Worm (Caenorhabditis elegans) whole organism, L4 larva: ENCODE results near the gene T19C4.5.

Experiments
- D1046.2 ChIP-seq: fragments of 200-800 bp; sonication (Bioruptor generic); IDR thresholded peaks from 2 replicates; pipeline ENCODE4 v1.3.6; 2022; ENCODE audit warnings: missing genetic modification characterization, missing compliant biosample characterization
- ceh-28 ChIP-seq: fragments of 150-350 bp; optimal IDR thresholded peaks from 2 replicates; lab custom pipeline; 2014; ENCODE audit warnings: missing biosample characterization, missing genetic modification reagents, missing genetic modification characterization
- lin-29 ChIP-seq: fragments of 200-800 bp; sonication (Bioruptor generic); IDR thresholded peaks from 2 replicates; pipeline ENCODE4 v1.3.6; 2022; ENCODE audit warnings: missing genetic modification reagents, missing genetic modification characterization, missing compliant biosample characterization
- madf-5 ChIP-seq, 2 experiments: fragments of 200-800 bp; sonication (Bioruptor generic); IDR thresholded peaks; 2 replicates each; pipeline ENCODE4 v1.3.6; 2022; ENCODE audit warnings: missing compliant biosample characterization in 2 of 2, missing genetic modification characterization in 2 of 2
- nhr-11 ChIP-seq: fragments of 150-350 bp; optimal IDR thresholded peaks from 2 replicates; lab custom pipeline; 2014; ENCODE audit warnings: missing biosample characterization, missing genetic modification characterization
- nhr-237 ChIP-seq: sonication (generic microtip); optimal IDR thresholded peaks from 2 replicates; lab custom pipeline; 2017; ENCODE audit warnings: missing biosample characterization, missing genetic modification characterization
- pqm-1 ChIP-seq: sonication (generic microtip); optimal IDR thresholded peaks from 2 replicates; lab custom pipeline; 2017; ENCODE audit warnings: missing biosample characterization, missing genetic modification characterization
- sdz-12 ChIP-seq: fragments of 200-800 bp; sonication (Bioruptor generic); optimal IDR thresholded peaks from 2 replicates; lab custom pipeline; 2018; ENCODE audit warnings: mild to moderate bottlenecking, missing genetic modification characterization, missing compliant biosample characterization
- snpc-4 ChIP-seq: fragments of 150-350 bp; optimal IDR thresholded peaks from 2 replicates; lab custom pipeline; 2014; ENCODE audit warnings: missing biosample characterization, missing genetic modification characterization
- unc-62 ChIP-seq, 3 experiments: fragments of 150-350 bp in 1 of 3; sonication (generic microtip); optimal IDR thresholded peaks in 2 of 3; peaks in 1 of 3; 1 replicate in 1 of 3; 2 replicates in 2 of 3; lab custom pipeline; 2014 to 2017; ENCODE audit warnings: missing biosample characterization in 3 of 3, missing genetic modification characterization in 3 of 3, missing genetic modification reagents in 3 of 3, missing genotype in 1 of 3
- ztf-11 ChIP-seq: fragments of 150-350 bp; optimal IDR thresholded peaks from 2 replicates; lab custom pipeline; 2014; ENCODE audit warnings: missing biosample characterization, missing genetic modification characterization

DNA sequence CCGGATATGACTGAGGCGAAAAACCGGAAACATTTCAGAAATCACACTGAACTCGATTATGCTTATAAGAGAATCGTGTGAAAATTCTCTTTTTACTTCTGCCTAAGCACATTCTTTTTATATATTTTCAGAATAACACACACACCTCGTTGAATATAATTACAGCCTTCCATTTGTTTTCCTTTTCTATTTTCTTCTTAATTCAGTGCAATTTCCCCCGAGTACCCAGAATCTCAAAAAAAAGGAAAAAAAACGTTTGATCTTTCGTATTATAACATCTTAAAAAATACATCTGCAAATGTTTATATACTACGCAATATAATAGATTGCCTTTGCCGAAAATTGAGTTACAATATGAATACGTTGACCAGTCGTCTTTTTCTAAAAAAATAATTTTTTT, 40.2 kb upstream of the T19C4.5 start:
- no peak for TF ChIP-seq madf-5 (GFP tag; IDR thresholded peaks at IDR 0.05; lab: Robert Waterston, UW)
- no peak for TF ChIP-seq sdz-12 (GFP tag; lab: Kevin White, UChicago)
- no peak for TF ChIP-seq nhr-11 (tag; lab: Kevin White, UChicago)
- TF ChIP-seq pqm-1 (tag; lab: Kevin White, UChicago): no peak
- TF ChIP-seq lin-29: no peak
- TF ChIP-seq ceh-28 (tag; lab: Kevin White, UChicago): no peak
- TF ChIP-seq unc-62 (GFP tag; optimal IDR thresholded peaks at IDR 0.05 in 1 of 2; lab: Kevin White, UChicago): no peak
- no peak for TF ChIP-seq unc-62 (tag; optimal IDR thresholded peaks at IDR 0.05; lab: Kevin White, UChicago)
- TF ChIP-seq D1046.2 (GFP tag; lab: Robert Waterston, UW): no peak
- no peak for TF ChIP-seq snpc-4 (tag; lab: Kevin White, UChicago)
- no peak for TF ChIP-seq ztf-11 (tag; lab: Kevin White, UChicago)
- TF ChIP-seq nhr-237: no peak
